Fruit fly (Drosophila melanogaster): ENCODE results near the gene bur.
A peak's percentile ranks its signal among the peaks of the same experiment; 100 is the strongest.

bur gene

dm6 chr2L:21158554-21158953, 20.9 kb downstream of the bur start, which contains the start of the genes Coq3 and Pld3 (continued):
- TF ChIP-seq CG16815 (GFP tag; optimal IDR thresholded peaks at IDR 0.05), result peak; percentile 73
- peak; percentile 86 for TF ChIP-seq CG11504 (tag; optimal IDR thresholded peaks at IDR 0.05)
- peak; percentile 61 for TF ChIP-seq CG4707 (GFP tag; optimal IDR thresholded peaks at IDR 0.05)
- peak; percentile 61 for TF ChIP-seq bigmax (GFP tag; optimal IDR thresholded peaks at IDR 0.05)
- TF ChIP-seq ase (GFP tag; IDR thresholded peaks at IDR 0.05), result peak; percentile 76; the same call in 2 of the 3 replicates
- TF ChIP-seq CG7963 (GFP tag; IDR thresholded peaks at IDR 0.05; ENCODE audit: partially characterized antibody), result no peak
- TF ChIP-seq CG7372 (GFP tag; IDR thresholded peaks at IDR 0.05), result 0 out of 2 replicates have a peak, but pooled peaks have one; percentile 28
- TF ChIP-seq CG7271 (tag; optimal IDR thresholded peaks at IDR 0.05), result peak; percentile 60
- peak; percentile 75; the same call in 2 of the 3 replicates for TF ChIP-seq CG2889 (GFP tag; IDR thresholded peaks at IDR 0.05)
- TF ChIP-seq CG11723 (GFP tag; optimal IDR thresholded peaks at IDR 0.05), result peak; percentile 70
- TF ChIP-seq CG3995 (GFP tag; optimal IDR thresholded peaks at IDR 0.05), result peak; percentile 77
- no peak for TF ChIP-seq Tbp (GFP tag; optimal IDR thresholded peaks at IDR 0.05)
- no peak for TF ChIP-seq bowl (GFP tag; IDR thresholded peaks at IDR 0.05)
- TF ChIP-seq CG17186 (GFP tag; optimal IDR thresholded peaks at IDR 0.05), result peak; percentile 18
- peak; percentile 68; the same call in 2 of the 3 replicates for TF ChIP-seq so (GFP tag; IDR thresholded peaks at IDR 0.05)
- peak; percentile 54 for TF ChIP-seq CG33557 (GFP tag; optimal IDR thresholded peaks at IDR 0.05)
- TF ChIP-seq CG1647 (GFP tag; optimal IDR thresholded peaks at IDR 0.05), result peak; percentile 54
- peak in 1 of 3 experiments; percentile 69 for TF ChIP-seq lola (GFP tag; optimal IDR thresholded peaks at IDR 0.05)
- TF ChIP-seq CG31224 (GFP tag; IDR thresholded peaks at IDR 0.05), result peak; percentile 60; the same call in 1 of the 2 replicates
- TF ChIP-seq Atf3 (GFP tag; optimal IDR thresholded peaks at IDR 0.05), result peak; percentile 58
- TF ChIP-seq CG2120 (GFP tag; optimal IDR thresholded peaks at IDR 0.05), result peak; percentile 91
- peak; percentile 64 for TF ChIP-seq CG2116 (GFP tag; optimal IDR thresholded peaks at IDR 0.05)
- TF ChIP-seq Dek (tag; optimal IDR thresholded peaks at IDR 0.05), result peak; percentile 73
- TF ChIP-seq CG12299 (tag; optimal IDR thresholded peaks at IDR 0.05), result peak; percentile 57
- TF ChIP-seq tup (GFP tag; optimal IDR thresholded peaks at IDR 0.05), result peak; percentile 50
- TF ChIP-seq CG8944 (GFP tag; optimal IDR thresholded peaks at IDR 0.05), result peak; percentile 49
- TF ChIP-seq toy (GFP tag; IDR thresholded peaks at IDR 0.05), result no peak
- peak; percentile 52 for TF ChIP-seq ERR (GFP tag; optimal IDR thresholded peaks at IDR 0.05)
- TF ChIP-seq CG3726 (GFP tag; IDR thresholded peaks at IDR 0.05), result 0 out of 3 replicates have a peak, but pooled peaks have one; percentile 57
- no peak for TF ChIP-seq D (optimal IDR thresholded peaks at IDR 0.05)
- TF ChIP-seq D (GFP tag; optimal IDR thresholded peaks at IDR 0.05), result peak; percentile 69
- TF ChIP-seq CG6813 (GFP tag; optimal IDR thresholded peaks at IDR 0.05), result peak; percentile 68
- peak; percentile 88 for TF ChIP-seq CG2712 (tag; optimal IDR thresholded peaks at IDR 0.05)
- peak; percentile 57 for TF ChIP-seq CG13123 (GFP tag; optimal IDR thresholded peaks at IDR 0.05)
- TF ChIP-seq CG12236 (GFP tag; optimal IDR thresholded peaks at IDR 0.05), result no peak
- peak; percentile 80 for TF ChIP-seq pho (GFP tag; optimal IDR thresholded peaks at IDR 0.05)
- peak; percentile 75 for TF ChIP-seq CG1603 (tag; optimal IDR thresholded peaks at IDR 0.05)
- no peak for TF ChIP-seq Sin3A (optimal IDR thresholded peaks at IDR 0.05)
- TF ChIP-seq zen2 (GFP tag; IDR thresholded peaks at IDR 0.05; ENCODE audit: partially characterized antibody), result no peak
- TF ChIP-seq Aef1 (GFP tag; IDR thresholded peaks at IDR 0.05), result peak; percentile 74
- peak; percentile 79 for TF ChIP-seq Blimp-1 (GFP tag; optimal IDR thresholded peaks at IDR 0.05)
- peak; percentile 92 for TF ChIP-seq CG31441 (GFP tag; IDR thresholded peaks at IDR 0.05)
- peak; percentile 75 for TF ChIP-seq gro (GFP tag; optimal IDR thresholded peaks at IDR 0.05)
- peak; percentile 81 for TF ChIP-seq CG10209 (GFP tag; optimal IDR thresholded peaks at IDR 0.05)
- no peak for TF ChIP-seq Dip2 (GFP tag; IDR thresholded peaks at IDR 0.05)
- TF ChIP-seq HmgD (GFP tag; optimal IDR thresholded peaks at IDR 0.05), result no peak
- TF ChIP-seq salm (tag; optimal IDR thresholded peaks at IDR 0.05), result peak; percentile 50
- TF ChIP-seq B-H1 (GFP tag; IDR thresholded peaks at IDR 0.05), result peak; percentile 61; the same call in 2 of the 3 replicates
- peak; percentile 38; the same call in 1 of the 2 replicates for TF ChIP-seq esg (GFP tag; conservative IDR thresholded peaks at IDR 0.05)
- no peak for TF ChIP-seq CG6791 (GFP tag; IDR thresholded peaks at IDR 0.05; ENCODE audit: partially characterized antibody)
- TF ChIP-seq CG3281 (GFP tag; optimal IDR thresholded peaks at IDR 0.05), result peak; percentile 84

All from whole organism, embryonic.